Worm (Caenorhabditis elegans) whole organism, L1 larva: Measurements from ENCODE around the gene C17F4.3.

Source experiments
- C04F5.9 ChIP-seq: sonication (generic microtip); optimal IDR thresholded peaks from 2 replicates; lab custom pipeline; 2016; ENCODE audit warnings: missing genetic modification characterization, missing compliant biosample characterization
- F16B12.6 ChIP-seq: fragments of 150-350 bp; optimal IDR thresholded peaks from 2 replicates; lab custom pipeline; 2014; ENCODE audit warnings: missing biosample characterization, missing genetic modification characterization
- Y116A8C.19 ChIP-seq: sonication (generic microtip); optimal IDR thresholded peaks from 2 replicates; lab custom pipeline; 2016; ENCODE audit warnings: missing compliant biosample characterization, missing genetic modification characterization, borderline replicate concordance
- aha-1 ChIP-seq: fragments of 150-350 bp; optimal IDR thresholded peaks from 2 replicates; lab custom pipeline; 2014; ENCODE audit warnings: missing biosample characterization, missing genetic modification characterization
- alr-1 ChIP-seq: fragments of 200-800 bp; sonication (Bioruptor generic); optimal IDR thresholded peaks from 2 replicates; lab custom pipeline; 2018; ENCODE audit warnings: borderline replicate concordance, mild to moderate bottlenecking, missing genetic modification characterization, missing compliant biosample characterization
- ama-1 ChIP-seq: fragments of 150-350 bp; optimal IDR thresholded peaks from 2 replicates; lab custom pipeline; 2014
- blmp-1 ChIP-seq: fragments of 150-350 bp; optimal IDR thresholded peaks from 2 replicates; lab custom pipeline; 2014; ENCODE audit warnings: missing biosample characterization, missing genetic modification characterization
- ceh-82 ChIP-seq, 3 experiments: fragments of 150-350 bp in 1 of 3; sonication (generic microtip) in 2 of 3; optimal IDR thresholded peaks; 2 replicates each; lab custom pipeline; 2014 to 2017; ENCODE audit warnings: missing biosample characterization in 3 of 3, missing genetic modification characterization in 3 of 3
- ceh-88 ChIP-seq: fragments of 200-800 bp; sonication (Bioruptor generic); IDR thresholded peaks from 2 replicates; pipeline ENCODE4 v1.3.6; 2022; ENCODE audit warnings: missing genetic modification characterization, missing compliant biosample characterization
- dsc-1 ChIP-seq: sonication (generic microtip); optimal IDR thresholded peaks from 2 replicates; lab custom pipeline; 2016; ENCODE audit warnings: mild to moderate bottlenecking, missing genetic modification characterization, missing compliant biosample characterization
- efl-1 ChIP-seq, 4 experiments: fragments of 150-350 bp; optimal IDR thresholded peaks in 3 of 4; peaks in 1 of 4; 1 replicate in 1 of 4; 2 replicates in 3 of 4; lab custom pipeline; 2014; ENCODE audit warnings: missing biosample characterization in 2 of 4, missing genetic modification characterization in 2 of 4, missing genetic modification reagents in 2 of 4
- efl-3 ChIP-seq: fragments of 200-800 bp; sonication (Bioruptor generic); optimal IDR thresholded peaks from 2 replicates; lab custom pipeline; 2018; ENCODE audit warnings: mild to moderate bottlenecking, missing genetic modification characterization, missing compliant biosample characterization
- elt-3 ChIP-seq, 6 experiments: fragments of 150-350 bp in 1 of 6; sonication (generic microtip); optimal IDR thresholded peaks; 2 replicates each; lab custom pipeline; 2017 to 2018; ENCODE audit warnings: missing biosample characterization in 6 of 6, missing genetic modification characterization in 6 of 6, inconsistent platforms in 1 of 6
- fkh-10 ChIP-seq: sonication (generic microtip); optimal IDR thresholded peaks from 2 replicates; lab custom pipeline; 2017; ENCODE audit warnings: missing biosample characterization, missing genetic modification reagents, missing genetic modification characterization
- grh-1 ChIP-seq: fragments of 200-800 bp; sonication (Bioruptor generic); IDR thresholded peaks from 2 replicates; pipeline ENCODE4 v1.3.6; 2022; ENCODE audit warnings: missing genetic modification reagents, missing genetic modification characterization, missing compliant biosample characterization
- hlh-17 ChIP-seq: fragments of 200-800 bp; sonication (Bioruptor generic); optimal IDR thresholded peaks from 2 replicates; lab custom pipeline; 2018; ENCODE audit warnings: missing genetic modification characterization, mild to moderate bottlenecking, missing compliant biosample characterization, moderate library complexity, borderline replicate concordance
- lin-13 ChIP-seq: fragments of 150-350 bp; optimal IDR thresholded peaks from 2 replicates; lab custom pipeline; 2014; ENCODE audit warnings: missing biosample characterization, missing genetic modification reagents, missing genetic modification characterization
- lin-14 ChIP-seq: fragments of 200-800 bp; sonication (Bioruptor generic); optimal IDR thresholded peaks from 2 replicates; lab custom pipeline; 2018; ENCODE audit warnings: mild to moderate bottlenecking, missing genetic modification characterization, moderate library complexity, missing compliant biosample characterization
- lin-35 ChIP-seq, 2 experiments: fragments of 150-350 bp; optimal IDR thresholded peaks; 2 replicates each; lab custom pipeline; 2014; ENCODE audit warnings: missing biosample characterization in 2 of 2, missing genetic modification characterization in 2 of 2, missing genetic modification reagents in 2 of 2
- lir-3 ChIP-seq: sonication (generic microtip); optimal IDR thresholded peaks from 2 replicates; lab custom pipeline; 2016; ENCODE audit warnings: mild to moderate bottlenecking, missing genetic modification characterization, moderate library complexity, missing compliant biosample characterization; ENCODE audit not compliant: poor library complexity
- lsy-2 ChIP-seq, 2 experiments: fragments of 150-350 bp; optimal IDR thresholded peaks; 2 replicates each; lab custom pipeline; 2014; ENCODE audit warnings: missing biosample characterization in 2 of 2, missing genetic modification characterization in 2 of 2
- mef-2 ChIP-seq: fragments of 150-350 bp; optimal IDR thresholded peaks from 2 replicates; lab custom pipeline; 2014; ENCODE audit warnings: missing biosample characterization, missing genetic modification characterization
- mep-1 ChIP-seq: fragments of 150-350 bp; optimal IDR thresholded peaks from 2 replicates; lab custom pipeline; 2014; ENCODE audit warnings: missing biosample characterization, missing genetic modification characterization
- nhr-19 ChIP-seq: fragments of 200-800 bp; sonication (Bioruptor generic); conservative IDR thresholded peaks from 2 replicates; pipeline ENCODE4 v1.3.6; 2022; ENCODE audit warnings: missing genetic modification characterization, missing compliant biosample characterization
- nhr-20 ChIP-seq: sonication (generic microtip); optimal IDR thresholded peaks from 2 replicates; lab custom pipeline; 2016; ENCODE audit warnings: mild to moderate bottlenecking, missing genetic modification characterization, missing compliant biosample characterization
- nhr-237 ChIP-seq: fragments of 150-350 bp; optimal IDR thresholded peaks from 2 replicates; lab custom pipeline; 2014; ENCODE audit warnings: missing biosample characterization, missing genetic modification characterization
- nhr-28 ChIP-seq: fragments of 150-350 bp; optimal IDR thresholded peaks from 2 replicates; lab custom pipeline; 2014; ENCODE audit warnings: missing biosample characterization, missing genetic modification characterization
- nhr-47 ChIP-seq: sonication (generic microtip); optimal IDR thresholded peaks from 2 replicates; lab custom pipeline; 2016; ENCODE audit warnings: mild to moderate bottlenecking, missing genetic modification characterization, moderate library complexity, missing compliant biosample characterization
- nhr-71 ChIP-seq: sonication (generic microtip); optimal IDR thresholded peaks from 2 replicates; lab custom pipeline; 2016; ENCODE audit warnings: mild to moderate bottlenecking, missing genetic modification characterization, moderate library complexity, missing compliant biosample characterization
- nhr-77 ChIP-seq: fragments of 150-350 bp; optimal IDR thresholded peaks from 2 replicates; lab custom pipeline; 2014; ENCODE audit warnings: missing biosample characterization, missing genetic modification characterization
- nhr-85 ChIP-seq: sonication (generic microtip); peaks from one replicate; lab custom pipeline; 2016; ENCODE audit warnings: missing genetic modification characterization, inconsistent platforms, missing compliant biosample characterization
- nhr-90 ChIP-seq: sonication (generic microtip); optimal IDR thresholded peaks from 2 replicates; lab custom pipeline; 2016; ENCODE audit warnings: mild to moderate bottlenecking, missing genetic modification characterization, missing compliant biosample characterization; ENCODE audit not compliant: poor library complexity
- pqm-1 ChIP-seq: sonication (generic microtip); optimal IDR thresholded peaks from 3 replicates; lab custom pipeline; 2017; ENCODE audit warnings: missing biosample characterization, missing genetic modification characterization
- rnt-1 ChIP-seq: sonication (generic microtip); optimal IDR thresholded peaks from 2 replicates; lab custom pipeline; 2016; ENCODE audit warnings: mild to moderate bottlenecking, missing genetic modification characterization, moderate library complexity, missing compliant biosample characterization
- skn-1 ChIP-seq: fragments of 150-350 bp; optimal IDR thresholded peaks from 2 replicates; lab custom pipeline; 2014; ENCODE audit warnings: missing biosample characterization, missing genetic modification characterization
- snpc-4 ChIP-seq: fragments of 150-350 bp; optimal IDR thresholded peaks from 2 replicates; lab custom pipeline; 2014; ENCODE audit warnings: missing biosample characterization, missing genetic modification characterization
- snu-23 ChIP-seq: sonication (generic microtip); optimal IDR thresholded peaks from 2 replicates; lab custom pipeline; 2016; ENCODE audit warnings: missing genetic modification characterization, missing compliant biosample characterization
- sox-4 ChIP-seq: sonication (generic microtip); optimal IDR thresholded peaks from 2 replicates; lab custom pipeline; 2016; ENCODE audit warnings: missing genetic modification characterization, missing compliant biosample characterization
- swsn-7 ChIP-seq: sonication (generic microtip); optimal IDR thresholded peaks from 2 replicates; lab custom pipeline; 2016; ENCODE audit warnings: missing genetic modification characterization, missing compliant biosample characterization
- tlp-1 ChIP-seq: fragments of 150-350 bp; optimal IDR thresholded peaks from 2 replicates; lab custom pipeline; 2014; ENCODE audit warnings: missing biosample characterization, missing genetic modification characterization
- unc-30 ChIP-seq: sonication (generic microtip); optimal IDR thresholded peaks from 2 replicates; lab custom pipeline; 2017; ENCODE audit warnings: missing biosample characterization, missing genetic modification characterization
- vab-15 ChIP-seq: sonication (generic microtip); optimal IDR thresholded peaks from 2 replicates; lab custom pipeline; 2017; ENCODE audit warnings: missing genotype, mild to moderate bottlenecking, missing genetic modification characterization, missing compliant biosample characterization
- xbp-1 ChIP-seq: sonication (generic microtip); optimal IDR thresholded peaks from 2 replicates; lab custom pipeline; 2016; ENCODE audit warnings: missing genetic modification characterization, missing compliant biosample characterization
- zag-1 ChIP-seq: fragments of 150-350 bp; optimal IDR thresholded peaks from 2 replicates; lab custom pipeline; 2014; ENCODE audit warnings: missing biosample characterization, missing genetic modification characterization

The C17F4.3 gene

DNA sequence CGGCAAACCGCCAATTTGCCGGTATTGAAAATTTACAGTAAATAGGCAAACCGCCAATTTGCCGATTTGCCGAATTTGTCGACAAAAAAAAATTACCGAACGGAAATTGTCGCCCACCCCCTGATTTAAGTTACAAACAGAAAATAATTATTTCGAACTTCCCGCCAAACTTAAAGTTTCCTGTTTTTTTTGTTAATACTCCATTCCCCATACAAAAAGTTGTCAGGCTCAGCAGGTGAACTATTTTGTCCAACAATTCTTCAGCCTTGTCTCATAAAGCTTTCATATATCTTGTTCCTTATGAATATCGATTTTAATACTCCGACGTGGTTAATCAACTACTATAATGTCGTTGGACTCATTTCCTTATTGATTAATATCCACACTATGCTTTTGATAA lies 36.9 kb upstream of the C17F4.3 start, which contains the start of gene sri-50:
sri-50 (plus strand) TSS at position 301 of the 400 bp plus-strand sequence.
- TF ChIP-seq vab-15 (tag; lab: Kevin White, UChicago) (no peak), hlh-17 (GFP tag; lab: Kevin White, UChicago) (no peak), nhr-85 (tag; lab: Kevin White, UChicago) (no peak), grh-1 (GFP tag; lab: Robert Waterston, UW) (no peak), F16B12.6 (tag; lab: Kevin White, UChicago) (no peak), ceh-88 (no peak), aha-1 (no peak), elt-3 (tag; optimal IDR thresholded peaks at IDR 0.05; lab: Kevin White, UChicago) (no peak), nhr-71 (tag; lab: Kevin White, UChicago) (no peak), dsc-1 (tag; lab: Kevin White, UChicago) (no peak), alr-1 (no peak)
- TF ChIP-seq, all 84 proteins: peak for 0

DNA sequence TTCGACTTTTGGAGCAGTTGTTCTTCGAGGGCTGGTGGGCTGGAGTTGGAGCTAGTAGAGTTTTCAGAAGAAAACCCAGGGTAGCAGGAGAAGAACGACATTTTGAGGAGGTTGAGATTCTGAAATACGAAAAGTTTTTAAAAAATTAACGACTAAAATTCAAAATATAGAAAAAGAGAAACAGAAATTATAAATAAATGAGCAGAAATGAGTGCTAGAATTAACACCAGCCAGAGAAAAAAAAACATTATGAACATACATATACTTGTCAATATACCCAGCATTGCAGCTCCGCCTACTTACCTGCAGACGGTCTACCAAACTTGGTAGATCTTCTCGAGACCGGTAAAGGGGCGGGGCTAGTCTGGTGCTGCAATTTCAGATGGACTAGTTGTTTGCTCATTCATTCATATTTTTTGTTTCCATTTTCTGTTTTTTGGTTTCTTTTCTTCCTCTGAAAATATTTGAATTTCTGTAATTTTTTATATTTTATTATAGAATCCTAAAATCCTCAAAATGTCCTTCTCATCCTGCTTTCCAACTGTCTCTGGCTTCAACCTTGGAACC lies 33.8 kb upstream of the C17F4.3 start, which contains the start of the genes ZC239.20 and ZC239.21:
ZC239.20 (minus strand) TSS at position 101 of the 567 bp plus-strand sequence.
ZC239.21 (plus strand) TSS at position 517 of the 567 bp plus-strand sequence.
- TF ChIP-seq snpc-4 (tag; lab: Kevin White, UChicago) (no peak), nhr-237 (no peak), elt-3 (tag; optimal IDR thresholded peaks at IDR 0.05; lab: Kevin White, UChicago) (no peak), hlh-17 (GFP tag; lab: Kevin White, UChicago) (no peak), nhr-71 (tag; lab: Kevin White, UChicago) (no peak), unc-30 (tag; lab: Kevin White, UChicago) (no peak), sox-4 (tag; lab: Kevin White, UChicago) (no peak), lsy-2 (tag; optimal IDR thresholded peaks at IDR 0.05; lab: Kevin White, UChicago) (no peak), lin-13 (GFP tag; lab: Kevin White, UChicago) (no peak), nhr-85 (tag; lab: Kevin White, UChicago) (no peak), lir-3 (tag; lab: Kevin White, UChicago) (no peak), mef-2 (no peak), ceh-88 (no peak)
- TF ChIP-seq, all 84 proteins: peak for 0

DNA sequence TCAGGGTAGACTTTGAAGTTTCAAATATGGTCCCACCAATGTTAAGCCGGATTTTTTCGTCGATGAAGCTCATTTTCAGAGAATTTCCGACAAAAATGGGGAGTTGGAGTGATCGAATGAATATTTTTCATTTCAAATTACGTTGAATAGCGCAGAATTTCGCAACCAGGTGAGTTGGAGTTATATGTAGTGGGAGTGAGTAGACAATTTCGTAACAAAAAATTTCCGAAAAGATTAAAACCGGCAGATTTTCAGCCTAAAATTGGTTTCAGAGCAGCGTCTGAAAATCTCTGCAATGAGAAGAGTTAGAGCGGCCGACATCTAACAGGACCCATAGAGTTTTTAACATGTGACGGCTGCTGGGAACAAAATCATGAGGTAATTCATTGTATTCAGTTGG lies 31.6 kb upstream of the C17F4.3 start, which contains the start of gene sdz-35:
sdz-35 (minus strand) TSS at position 101 of the 400 bp plus-strand sequence.
- TF ChIP-seq nhr-28, result no peak
- no peak for TF ChIP-seq Y116A8C.19 (tag; lab: Kevin White, UChicago)
- TF ChIP-seq zag-1 (tag; lab: Kevin White, UChicago), result no peak
- TF ChIP-seq aha-1, result no peak
- TF ChIP-seq tlp-1 (tag; lab: Kevin White, UChicago), result no peak
- TF ChIP-seq fkh-10 (GFP tag; lab: Kevin White, UChicago), result no peak

DNA sequence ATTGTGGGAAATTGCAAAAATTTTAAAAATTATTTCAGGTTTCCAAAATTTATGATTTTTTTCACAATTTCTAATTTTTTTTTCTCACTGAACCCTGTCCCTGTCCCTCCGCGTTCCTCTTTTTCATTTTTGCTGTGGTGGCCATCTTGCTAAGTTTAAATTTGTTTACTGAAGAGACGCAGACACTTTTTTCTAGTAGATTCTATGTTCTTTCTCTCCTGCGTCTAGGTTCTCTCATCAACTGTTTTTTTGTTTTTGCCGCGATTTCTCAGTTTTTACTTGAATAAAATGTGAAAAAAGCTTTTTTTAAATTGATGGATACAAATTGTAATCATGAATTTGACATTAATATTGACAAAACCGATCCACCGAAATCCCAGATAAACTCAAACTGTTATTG lies 31.1 kb upstream of the C17F4.3 start, which contains the start of gene ZC239.6:
ZC239.6 (plus strand) TSS at position 381 of the 400 bp plus-strand sequence.
- TF ChIP-seq efl-1 (optimal IDR thresholded peaks at IDR 0.05; lab: Kevin White, UChicago) (peak; percentile 39 to 42), efl-1 (GFP tag; optimal IDR thresholded peaks at IDR 0.05 in 1 of 2; lab: Kevin White, UChicago) (peak; percentile 41 to 84), lin-13 (GFP tag; lab: Kevin White, UChicago) (no peak), lin-35 (GFP tag; optimal IDR thresholded peaks at IDR 0.05; lab: Kevin White, UChicago) (peak in 1 of 2 experiments; percentile 8), nhr-85 (tag; lab: Kevin White, UChicago) (peak; percentile 46), lin-14 (peak; percentile 69), mep-1 (tag; lab: Kevin White, UChicago) (peak; percentile 27), nhr-47 (tag; lab: Kevin White, UChicago) (peak; percentile 17), ceh-82 (tag; optimal IDR thresholded peaks at IDR 0.05; lab: Kevin White, UChicago) (peak in 1 of 3 experiments; percentile 5), elt-3 (tag; optimal IDR thresholded peaks at IDR 0.05; lab: Kevin White, UChicago) (no peak), rnt-1 (tag; lab: Kevin White, UChicago) (peak; percentile 53), nhr-90 (tag; lab: Kevin White, UChicago) (no peak), blmp-1 (tag; lab: Kevin White, UChicago) (peak; percentile 17), ama-1 (lab: Kevin White, UChicago) (no peak), lsy-2 (tag; optimal IDR thresholded peaks at IDR 0.05; lab: Kevin White, UChicago) (peak; percentile 23 to 51), nhr-20 (tag; lab: Kevin White, UChicago) (peak; percentile 50), C04F5.9 (tag; lab: Kevin White, UChicago) (no peak), swsn-7 (tag; lab: Kevin White, UChicago) (peak; percentile 43), nhr-77 (no peak), ceh-88 (no peak), dsc-1 (tag; lab: Kevin White, UChicago) (no peak), skn-1 (tag; lab: Kevin White, UChicago) (no peak), pqm-1 (tag; lab: Kevin White, UChicago) (no peak), xbp-1 (tag; lab: Kevin White, UChicago) (peak; percentile 16), snu-23 (peak; percentile 68), snpc-4 (tag; lab: Kevin White, UChicago) (no peak), nhr-19 (GFP tag; lab: Robert Waterston, UW) (no peak), efl-3 (GFP tag; lab: Kevin White, UChicago) (no peak)
